Worm (Caenorhabditis elegans) whole organism, young adult: ENCODE results near the gene C54G7.1.

ENCODE experiments used
- F22D6.2 ChIP-seq: sonication (generic microtip); optimal IDR thresholded peaks from 2 replicates; lab custom pipeline; 2016; ENCODE audit warnings: mild to moderate bottlenecking, missing genetic modification characterization, missing compliant biosample characterization
- K11D2.4 ChIP-seq: fragments of 200-800 bp; sonication (Bioruptor generic); IDR thresholded peaks from 2 replicates; pipeline ENCODE4 v1.3.6; 2022; ENCODE audit warnings: missing genetic modification reagents, missing genetic modification characterization, missing compliant biosample characterization
- T26A5.8 ChIP-seq: sonication (generic microtip); optimal IDR thresholded peaks from 2 replicates; lab custom pipeline; 2016; ENCODE audit warnings: missing genetic modification characterization, missing compliant biosample characterization
- Y53G8AR.9 ChIP-seq: fragments of 200-800 bp; sonication (Bioruptor generic); conservative IDR thresholded peaks from 2 replicates; pipeline ENCODE4 v1.3.6; 2022; ENCODE audit warnings: missing genetic modification reagents, missing genetic modification characterization, missing compliant biosample characterization
- Y56A3A.18 ChIP-seq: fragments of 200-800 bp; sonication (Bioruptor generic); IDR thresholded peaks from 2 replicates; pipeline ENCODE4 v1.3.6; 2022; ENCODE audit warnings: missing genetic modification reagents, missing genetic modification characterization, missing compliant biosample characterization
- ceh-79 ChIP-seq: sonication (generic microtip); optimal IDR thresholded peaks from 2 replicates; lab custom pipeline; 2017; ENCODE audit warnings: mild to moderate bottlenecking, missing genetic modification characterization, missing compliant biosample characterization
- die-1 ChIP-seq: sonication (generic microtip); optimal IDR thresholded peaks from 2 replicates; lab custom pipeline; 2016; ENCODE audit warnings: missing genotype, mild to moderate bottlenecking, missing genetic modification characterization, missing compliant biosample characterization
- him-1 ChIP-seq: sonication (generic microtip); optimal IDR thresholded peaks from 2 replicates; lab custom pipeline; 2016; ENCODE audit warnings: missing genotype, missing genetic modification reagents, missing genetic modification characterization, missing compliant biosample characterization
- hmg-1.2 ChIP-seq: fragments of 200-800 bp; sonication (Bioruptor generic); IDR thresholded peaks from 2 replicates; pipeline ENCODE4 v1.3.6; 2022; ENCODE audit warnings: missing genetic modification reagents, missing genetic modification characterization, missing compliant biosample characterization
- ztf-25 ChIP-seq: fragments of 200-800 bp; sonication (Bioruptor generic); IDR thresholded peaks from 2 replicates; pipeline ENCODE4 v1.3.6; 2022; ENCODE audit warnings: missing genetic modification reagents, missing genetic modification characterization, missing compliant biosample characterization
- ztf-28 ChIP-seq: fragments of 200-800 bp; sonication (Bioruptor generic); IDR thresholded peaks from 2 replicates; pipeline ENCODE4 v1.3.6; 2022; ENCODE audit warnings: missing genetic modification reagents, missing genetic modification characterization, missing compliant biosample characterization

Gene C54G7.1

DNA sequence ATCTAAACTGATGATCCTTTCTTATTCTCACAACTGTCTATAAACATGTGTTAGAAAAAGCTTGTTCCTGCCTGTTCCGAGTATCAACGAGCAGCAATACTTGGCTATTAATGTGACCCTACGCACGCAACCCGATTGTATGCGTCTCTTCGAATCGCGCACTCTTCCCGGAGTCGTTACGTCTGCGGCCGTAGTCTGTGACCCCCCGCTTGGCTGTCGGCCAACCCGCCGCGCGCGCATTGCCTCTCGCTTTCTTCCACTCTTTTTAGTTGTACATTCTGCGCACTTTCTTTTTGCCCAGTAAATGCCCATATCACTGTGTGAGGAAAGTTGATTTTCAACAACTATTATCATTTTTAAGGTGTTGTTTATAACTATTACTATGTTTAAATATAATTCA is 48.1 kb downstream of the C54G7.1 start (continued):
- TF ChIP-seq hmg-1.2 (GFP tag; lab: Robert Waterston, UW) (peak; percentile 59; the same call in 1 of the 2 replicates), Y56A3A.18 (GFP tag; lab: Robert Waterston, UW) (no peak), die-1 (tag; lab: Kevin White, UChicago) (no peak), K11D2.4 (GFP tag; lab: Robert Waterston, UW) (no peak), Y53G8AR.9 (GFP tag; lab: Robert Waterston, UW) (no peak)

- no peak for TF ChIP-seq F22D6.2 (tag; lab: Kevin White, UChicago)
- TF ChIP-seq T26A5.8 = no peak
- no peak for TF ChIP-seq ceh-79
- TF ChIP-seq ztf-25 (GFP tag; lab: Robert Waterston, UW) = no peak
- TF ChIP-seq him-1 (tag; lab: Kevin White, UChicago) = no peak
- TF ChIP-seq ztf-28 (GFP tag; lab: Robert Waterston, UW) = no peak
Observed at ce11 chrX:5592517-5593183, 48.9 kb downstream of the C54G7.1 start, which contains the start of gene unc-97. Gene unc-97 (plus strand): TSS chrX:5593133.
